Worm (Caenorhabditis elegans) whole organism, L4 larva: ENCODE measurements around the gene F16B12.7.
A peak's percentile ranks its signal among the peaks of the same experiment; 100 is the strongest.

Experiments used
- F37D6.2 ChIP-seq: sonication (generic microtip); optimal IDR thresholded peaks from 2 replicates; lab custom pipeline; 2016; ENCODE audit warnings: mild to moderate bottlenecking, missing genetic modification characterization, missing compliant biosample characterization
- F44E2.7 ChIP-seq: fragments of 200-800 bp; sonication (Bioruptor generic); IDR thresholded peaks from 2 replicates; pipeline ENCODE4 v2.1.2; 2022; ENCODE audit warnings: missing genetic modification characterization, missing compliant biosample characterization
- ama-1 ChIP-seq: fragments of 150-350 bp; optimal IDR thresholded peaks from 2 replicates; lab custom pipeline; 2014; ENCODE audit warnings: inconsistent platforms, mixed read lengths
- dmd-6 ChIP-seq: fragments of 200-800 bp; sonication (Bioruptor generic); IDR thresholded peaks from 2 replicates; pipeline ENCODE4 v1.3.6; 2022; ENCODE audit warnings: missing genetic modification reagents, missing genetic modification characterization, missing compliant biosample characterization
- unc-62 ChIP-seq, 3 experiments: fragments of 150-350 bp in 1 of 3; sonication (generic microtip); optimal IDR thresholded peaks in 2 of 3; peaks in 1 of 3; 1 replicate in 1 of 3; 2 replicates in 2 of 3; lab custom pipeline; 2014 to 2017; ENCODE audit warnings: missing biosample characterization in 3 of 3, missing genetic modification characterization in 3 of 3, missing genetic modification reagents in 3 of 3, missing genotype in 1 of 3
- zip-11 ChIP-seq: fragments of 200-800 bp; sonication (Bioruptor generic); IDR thresholded peaks from 2 replicates; pipeline ENCODE4 v1.3.6; 2022; ENCODE audit warnings: missing genetic modification characterization, missing compliant biosample characterization

DNA sequence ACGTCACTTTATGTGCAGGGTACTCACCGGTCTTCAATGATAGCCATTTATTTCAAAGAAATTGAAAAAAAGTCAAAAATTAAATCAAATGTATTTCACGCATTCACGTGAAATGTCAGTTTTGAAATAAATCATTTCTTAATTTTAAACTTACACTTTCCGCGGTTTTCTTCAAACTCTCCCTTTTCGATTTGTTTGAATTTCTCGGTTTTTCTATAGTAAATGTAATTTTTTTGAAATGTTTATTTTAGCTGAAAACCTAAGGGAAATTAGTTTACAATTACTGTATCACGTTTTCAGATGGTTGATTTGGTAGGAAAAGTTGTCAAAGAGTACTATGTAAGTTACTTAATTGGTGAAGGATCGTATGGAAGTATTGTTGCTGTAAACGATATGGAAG is at the start of gene F16B12.7:
- no peak for TF ChIP-seq F44E2.7
- no peak for TF ChIP-seq zip-11 (GFP tag; lab: Robert Waterston, UW)
- TF ChIP-seq unc-62 (GFP tag; optimal IDR thresholded peaks at IDR 0.05 in 1 of 2; lab: Kevin White, UChicago): peak in 1 of 2 experiments; percentile 39
- no peak for TF ChIP-seq unc-62 (tag; optimal IDR thresholded peaks at IDR 0.05; lab: Kevin White, UChicago)
- no peak for TF ChIP-seq ama-1 (lab: Kevin White, UChicago)
- TF ChIP-seq F37D6.2 (tag; lab: Kevin White, UChicago): no peak
- no peak for TF ChIP-seq dmd-6
